Worm (Caenorhabditis elegans): Measurements from ENCODE around the gene srh-279.
A peak's percentile ranks its signal among the peaks of the same experiment; 100 is the strongest.

Gene srh-279

ce11 chrV:16235135-16235534 is 42.9 kb downstream of the srh-279 start, which contains the start of gene F21H7.3:
TSS of gene F21H7.3 (minus strand) at chrV:16235235.
- no peak for TF ChIP-seq ctbp-1 (GFP tag; IDR thresholded peaks at IDR 0.05)
- TF ChIP-seq lin-39 (tag; optimal IDR thresholded peaks at IDR 0.05): no peak
- no peak for TF ChIP-seq nhr-41 (GFP tag; IDR thresholded peaks at IDR 0.05)
- TF ChIP-seq php-3 (GFP tag; IDR thresholded peaks at IDR 0.05): no peak
- TF ChIP-seq dmd-6 (GFP tag; IDR thresholded peaks at IDR 0.05): no peak
- no peak for TF ChIP-seq ces-1 (GFP tag; optimal IDR thresholded peaks at IDR 0.05)
- no peak for TF ChIP-seq nhr-77 (tag; optimal IDR thresholded peaks at IDR 0.05)
- no peak for TF ChIP-seq nhr-102 (tag; optimal IDR thresholded peaks at IDR 0.05)
- TF ChIP-seq mdt-29 (GFP tag; IDR thresholded peaks at IDR 0.05): no peak
- no peak for TF ChIP-seq nhr-48 (tag; optimal IDR thresholded peaks at IDR 0.05)
- no peak for TF ChIP-seq T26A8.4 (GFP tag; IDR thresholded peaks at IDR 0.05)
- TF ChIP-seq ztf-11 (tag; optimal IDR thresholded peaks at IDR 0.05): no peak
- no peak for TF ChIP-seq vab-7 (GFP tag; IDR thresholded peaks at IDR 0.05)
- TF ChIP-seq tra-1 (GFP tag; IDR thresholded peaks at IDR 0.05): no peak
- TF ChIP-seq dve-1 (tag; optimal IDR thresholded peaks at IDR 0.05; ENCODE audit: insufficient read depth): no peak

ce11 chrV:16235647-16236046 is 43.4 kb downstream of the srh-279 start, which contains the start of gene srh-98:
TSS of gene srh-98 (minus strand) at chrV:16235747.
- no peak for TF ChIP-seq ceh-62 (tag; optimal IDR thresholded peaks at IDR 0.05)
- no peak for TF ChIP-seq dpl-1 (GFP tag; optimal IDR thresholded peaks at IDR 0.05)
- peak; percentile 65 for TF ChIP-seq aha-1 (tag)

- no peak for TF ChIP-seq set-16 (GFP tag; IDR thresholded peaks at IDR 0.05)
- TF ChIP-seq ceh-28 (tag; optimal IDR thresholded peaks at IDR 0.05): no peak
- TF ChIP-seq unc-39 (tag; optimal IDR thresholded peaks at IDR 0.05): no peak
- no peak for TF ChIP-seq lim-7 (GFP tag; IDR thresholded peaks at IDR 0.05)
- no peak for TF ChIP-seq lin-29 (GFP tag; IDR thresholded peaks at IDR 0.05)
- no peak for TF ChIP-seq fkh-10 (GFP tag; optimal IDR thresholded peaks at IDR 0.05)
- TF ChIP-seq cey-2 (tag; optimal IDR thresholded peaks at IDR 0.05; ENCODE audit: borderline replicate concordance, insufficient read depth): no peak
Observed at ce11 chrV:16237223-16237622, 45.0 kb downstream of the srh-279 start, which contains the start of gene F21H7.5. TSS of gene F21H7.5 (plus strand) at chrV:16237523.

- TF ChIP-seq php-3 (GFP tag; IDR thresholded peaks at IDR 0.05) (no peak), nhr-48 (tag; optimal IDR thresholded peaks at IDR 0.05) (no peak), pha-4 (GFP tag; IDR thresholded peaks at IDR 0.05) (no peak), pha-4 (tag; optimal IDR thresholded peaks at IDR 0.05) (no peak), hlh-11 (tag; optimal IDR thresholded peaks at IDR 0.05) (no peak), dve-1 (tag; optimal IDR thresholded peaks at IDR 0.05; ENCODE audit: insufficient read depth) (no peak), skn-1 (tag; optimal IDR thresholded peaks at IDR 0.05) (no peak), zfp-3 (GFP tag; conservative IDR thresholded peaks at IDR 0.05) (no peak), nhr-11 (tag; optimal IDR thresholded peaks at IDR 0.05) (no peak), lsy-2 (tag; optimal IDR thresholded peaks at IDR 0.05) (no peak), hlh-30 (tag; optimal IDR thresholded peaks at IDR 0.05; ENCODE audit: insufficient read depth) (no peak), daf-8 (GFP tag; IDR thresholded peaks at IDR 0.05) (no peak), nhr-76 (tag; optimal IDR thresholded peaks at IDR 0.05) (no peak), dpl-1 (GFP tag; optimal IDR thresholded peaks at IDR 0.05) (no peak), daf-19 (GFP tag; conservative IDR thresholded peaks at IDR 0.05) (no peak)
Observed at ce11 chrV:16244078-16244477, 51.9 kb downstream of the srh-279 start, which contains the start of gene srh-104. TSS of gene srh-104 (minus strand) at chrV:16244178.
